Worm (Caenorhabditis elegans): ENCODE results near the gene tbb-4.

The tbb-4 gene

DNA sequence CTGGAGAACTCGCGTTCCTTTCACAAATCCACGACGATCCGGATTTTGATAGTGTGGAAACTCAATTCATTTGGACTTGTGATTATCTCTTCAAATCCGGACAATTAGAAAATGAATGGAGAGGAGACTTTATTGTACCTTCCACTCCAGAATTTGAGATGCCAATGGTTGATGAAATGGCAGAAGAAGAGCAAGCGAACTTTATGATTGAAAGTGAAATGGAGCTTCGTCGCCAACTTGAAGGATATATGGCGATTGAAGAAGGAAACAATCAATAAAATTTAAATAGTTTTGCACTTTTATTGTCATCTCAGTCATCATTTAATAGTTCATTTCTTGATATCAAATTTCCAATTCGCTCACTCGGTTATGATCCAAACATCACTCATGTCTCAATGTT is 48.0 kb downstream of the tbb-4 start:
- no peak for TF ChIP-seq fkh-4 (tag; optimal IDR thresholded peaks at IDR 0.05; ENCODE audit: borderline replicate concordance)
- no peak for TF ChIP-seq nhr-71 (tag; optimal IDR thresholded peaks at IDR 0.05)
- TF ChIP-seq ceh-8 (GFP tag; optimal IDR thresholded peaks at IDR 0.05) = no peak
- TF ChIP-seq hlh-4 (tag; optimal IDR thresholded peaks at IDR 0.05) = no peak
- no peak for TF ChIP-seq alr-1 (tag; optimal IDR thresholded peaks at IDR 0.05; ENCODE audit: borderline replicate concordance)
- TF ChIP-seq nhr-20 (tag; optimal IDR thresholded peaks at IDR 0.05) = no peak
- TF ChIP-seq lsy-2 (tag; optimal IDR thresholded peaks at IDR 0.05) = no peak
- TF ChIP-seq ama-1 (optimal IDR thresholded peaks at IDR 0.05) = no peak
- TF ChIP-seq lin-35 (GFP tag; optimal IDR thresholded peaks at IDR 0.05) = no peak
- no peak for TF ChIP-seq rnt-1 (tag; optimal IDR thresholded peaks at IDR 0.05)
- TF ChIP-seq mep-1 (tag; optimal IDR thresholded peaks at IDR 0.05) = no peak
- no peak for TF ChIP-seq F16B12.6 (tag; optimal IDR thresholded peaks at IDR 0.05)
- no peak for TF ChIP-seq snu-23 (GFP tag; optimal IDR thresholded peaks at IDR 0.05)
- TF ChIP-seq unc-30 (tag; optimal IDR thresholded peaks at IDR 0.05) = no peak
- TF ChIP-seq sup-37 (GFP tag; optimal IDR thresholded peaks at IDR 0.05) = no peak
- TF ChIP-seq ces-1 (GFP tag; optimal IDR thresholded peaks at IDR 0.05) = no peak
- TF ChIP-seq fkh-10 (GFP tag; optimal IDR thresholded peaks at IDR 0.05) = no peak
- no peak for TF ChIP-seq pqm-1 (tag; optimal IDR thresholded peaks at IDR 0.05)

DNA sequence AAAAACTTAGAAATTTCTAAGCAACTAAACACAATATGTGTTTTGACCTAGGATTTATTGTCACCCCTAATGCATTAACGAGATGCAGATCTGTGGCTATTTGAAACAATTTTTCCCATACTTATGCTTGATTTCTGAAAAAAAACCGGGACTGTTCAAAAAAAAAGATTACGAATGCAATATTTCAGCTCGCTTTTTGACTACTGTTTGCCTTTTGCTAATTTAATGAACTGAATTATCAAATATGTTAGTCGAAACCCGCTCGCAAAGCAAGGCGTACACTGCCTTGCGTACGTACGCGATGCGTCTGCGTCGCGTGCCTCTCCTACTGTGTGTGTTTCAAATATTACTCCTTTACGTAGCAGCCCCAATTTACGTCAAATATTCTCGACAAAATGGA is 49.7 kb downstream of the tbb-4 start, which contains the start of gene C23F12.4:
Gene C23F12.4 (plus strand): TSS at position 301 of the 400 bp plus-strand sequence.
- no peak for TF ChIP-seq skn-1 (tag; optimal IDR thresholded peaks at IDR 0.05)
- TF ChIP-seq unc-98 (GFP tag; IDR thresholded peaks at IDR 0.05) = no peak
- TF ChIP-seq unc-30 (tag; optimal IDR thresholded peaks at IDR 0.05) = no peak
- no peak for TF ChIP-seq lin-15B (tag; optimal IDR thresholded peaks at IDR 0.05)
- no peak for TF ChIP-seq pax-3 (tag; optimal IDR thresholded peaks at IDR 0.05)
- no peak for TF ChIP-seq rnt-1 (tag; optimal IDR thresholded peaks at IDR 0.05)
- TF ChIP-seq zag-1 (tag; optimal IDR thresholded peaks at IDR 0.05) = no peak
- TF ChIP-seq nhr-47 (tag; optimal IDR thresholded peaks at IDR 0.05) = no peak
- TF ChIP-seq mdl-1 (tag; optimal IDR thresholded peaks at IDR 0.05) = no peak
- TF ChIP-seq ceh-8 (GFP tag; optimal IDR thresholded peaks at IDR 0.05) = no peak
- TF ChIP-seq efl-1 (optimal IDR thresholded peaks at IDR 0.05) = no peak
- TF ChIP-seq efl-1 (GFP tag; optimal IDR thresholded peaks at IDR 0.05 in 1 of 2) = no peak

Measured in whole organism, L1 larva.